Fruit fly (Drosophila melanogaster) whole organism, embryonic: ENCODE results near the gene NdufV3.

ENCODE experiments used
- CG10267 ChIP-seq: fragments of 200-800 bp; sonication (Bioruptor generic); optimal IDR thresholded peaks from 2 replicates; lab custom pipeline; 2018; ENCODE audit warnings: missing biosample characterization, mild to moderate bottlenecking, missing genetic modification characterization, moderate library complexity
- CG10543 ChIP-seq: fragments of 200-800 bp; sonication (Bioruptor generic); optimal IDR thresholded peaks from 3 replicates; lab custom pipeline; 2017; ENCODE audit warnings: missing biosample characterization, mild to moderate bottlenecking, missing genetic modification characterization, moderate library complexity
- CG11456 ChIP-seq: fragments of 200-800 bp; sonication (Bioruptor generic); IDR thresholded peaks from 3 replicates; pipeline ENCODE4 v1.3.6; 2022; ENCODE audit warnings: missing biosample characterization, missing genetic modification characterization
- CG13296 ChIP-seq: fragments of 200-800 bp; sonication (Bioruptor generic); optimal IDR thresholded peaks from 3 replicates; lab custom pipeline; 2018; ENCODE audit warnings: missing biosample characterization, mild to moderate bottlenecking, missing genetic modification characterization
- CG13894 ChIP-seq: fragments of 200-800 bp; sonication (Bioruptor generic); optimal IDR thresholded peaks from 3 replicates; lab custom pipeline; 2018; ENCODE audit warnings: missing biosample characterization, mild to moderate bottlenecking, missing genetic modification characterization, moderate library complexity
- CG14667 ChIP-seq: fragments of 200-800 bp; sonication (Bioruptor generic); IDR thresholded peaks from 2 replicates; pipeline ENCODE4 v1.3.6; 2022; ENCODE audit warnings: missing biosample characterization, missing genetic modification characterization
- CG30020 ChIP-seq: fragments of 200-800 bp; optimal IDR thresholded peaks from 2 replicates; lab custom pipeline; 2019; ENCODE audit warnings: missing biosample characterization, mild to moderate bottlenecking, missing genetic modification characterization, moderate library complexity
- CG31224 ChIP-seq: fragments of 200-800 bp; sonication (Bioruptor generic); IDR thresholded peaks from 2 replicates; pipeline ENCODE4 v1.3.6; 2022; ENCODE audit warnings: missing biosample characterization, missing genetic modification characterization
- CG31365 ChIP-seq: fragments of 200-800 bp; sonication (Bioruptor generic); optimal IDR thresholded peaks from 2 replicates; lab custom pipeline; 2018; ENCODE audit warnings: missing biosample characterization, mild to moderate bottlenecking, missing genetic modification characterization
- CG31441 ChIP-seq: fragments of 200-800 bp; sonication (Bioruptor generic); IDR thresholded peaks from 2 replicates; pipeline ENCODE4 v1.3.6; 2022; ENCODE audit warnings: missing biosample characterization, missing genetic modification characterization
- CG32772 ChIP-seq: fragments of 200-800 bp; sonication (Bioruptor generic); IDR thresholded peaks from 2 replicates; pipeline ENCODE4 v1.3.6; 2022; ENCODE audit warnings: missing biosample characterization, missing genetic modification characterization
- CG4404 ChIP-seq: fragments of 200-800 bp; sonication (Bioruptor generic); IDR thresholded peaks from 2 replicates; pipeline ENCODE4 v1.3.6; 2022; ENCODE audit warnings: missing biosample characterization, missing genetic modification characterization
- CG4617 ChIP-seq: fragments of 200-800 bp; sonication (Bioruptor generic); optimal IDR thresholded peaks from 3 replicates; lab custom pipeline; 2016; ENCODE audit warnings: missing biosample characterization, missing genetic modification characterization, borderline replicate concordance
- CG4730 ChIP-seq: fragments of 200-800 bp; sonication (Bioruptor generic); IDR thresholded peaks from 2 replicates; pipeline ENCODE4 v1.3.6; 2022; ENCODE audit warnings: missing biosample characterization, missing genetic modification characterization
- CG7357 ChIP-seq: fragments of 200-800 bp; sonication (Bioruptor generic); IDR thresholded peaks from 3 replicates; pipeline ENCODE4 v1.3.6; 2022; ENCODE audit warnings: missing biosample characterization, missing genetic modification characterization
- CG7372 ChIP-seq: fragments of 200-800 bp; sonication (Bioruptor generic); IDR thresholded peaks from 2 replicates; pipeline ENCODE4 v1.3.6; 2022; ENCODE audit warnings: missing biosample characterization, missing genetic modification characterization
- CG7745 ChIP-seq: fragments of 200-800 bp; sonication (Bioruptor generic); optimal IDR thresholded peaks from 2 replicates; lab custom pipeline; 2018; ENCODE audit warnings: missing biosample characterization, mild to moderate bottlenecking, missing genetic modification characterization, moderate library complexity
- CG8089 ChIP-seq: fragments of 200-800 bp; sonication (Bioruptor generic); optimal IDR thresholded peaks from 3 replicates; lab custom pipeline; 2016; ENCODE audit warnings: missing biosample characterization, missing genetic modification characterization
- CG8290 ChIP-seq, 3 experiments: fragments of 200-800 bp; sonication (Bioruptor generic); optimal IDR thresholded peaks; 2 replicates each; lab custom pipeline; 2016 to 2019; ENCODE audit warnings: missing biosample characterization in 3 of 3, missing genetic modification characterization in 3 of 3, mild to moderate bottlenecking in 2 of 3, moderate library complexity in 1 of 3
- CG8765 ChIP-seq: fragments of 200-800 bp; sonication (Bioruptor generic); IDR thresholded peaks from 2 replicates; pipeline ENCODE4 v1.3.6; 2022; ENCODE audit warnings: missing biosample characterization, missing genetic modification characterization
- CHES-1-like ChIP-seq: fragments of 200-800 bp; sonication (Bioruptor generic); optimal IDR thresholded peaks from 2 replicates; lab custom pipeline; 2016; ENCODE audit warnings: missing biosample characterization, missing genetic modification characterization
- Camta ChIP-seq: fragments of 200-800 bp; sonication (Bioruptor generic); optimal IDR thresholded peaks from 2 replicates; lab custom pipeline; 2016; ENCODE audit warnings: missing biosample characterization, missing genetic modification characterization
- Dip3 ChIP-seq: fragments of 200-800 bp; sonication (Bioruptor generic); optimal IDR thresholded peaks from 3 replicates; lab custom pipeline; 2016; ENCODE audit warnings: missing biosample characterization, missing genetic modification characterization
- E2f1 ChIP-seq: fragments of 200-800 bp; sonication (Bioruptor generic); IDR thresholded peaks from 2 replicates; pipeline ENCODE4 v1.3.6; 2022; ENCODE audit warnings: missing biosample characterization, missing genetic modification characterization
- Fer2 ChIP-seq: fragments of 200-800 bp; sonication (Bioruptor generic); optimal IDR thresholded peaks from 2 replicates; lab custom pipeline; 2018; ENCODE audit warnings: missing biosample characterization, mild to moderate bottlenecking, missing genetic modification characterization, moderate library complexity
- HHEX ChIP-seq: fragments of 200-800 bp; sonication (Bioruptor generic); optimal IDR thresholded peaks from 3 replicates; lab custom pipeline; 2017; ENCODE audit warnings: missing biosample characterization, mild to moderate bottlenecking, missing genetic modification characterization, missing genetic modification reagents
- HmgZ ChIP-seq: fragments of 200-800 bp; sonication (Bioruptor generic); optimal IDR thresholded peaks from 2 replicates; lab custom pipeline; 2018; ENCODE audit warnings: missing biosample characterization, mild to moderate bottlenecking, missing genetic modification characterization
- Lpt ChIP-seq: fragments of >200 bp; optimal IDR thresholded peaks from 2 replicates; lab custom pipeline; 2018; ENCODE audit warnings: missing biosample characterization, missing genetic modification characterization
- MBD-R2 ChIP-seq: fragments of 200-800 bp; sonication (Bioruptor generic); IDR thresholded peaks from 2 replicates; pipeline ENCODE4 v1.3.6; 2022; ENCODE audit warnings: missing biosample characterization, missing genetic modification characterization
- NC2β ChIP-seq: fragments of 200-800 bp; sonication (Bioruptor generic); optimal IDR thresholded peaks from 2 replicates; lab custom pipeline; 2016; ENCODE audit warnings: missing biosample characterization, missing genetic modification characterization
- Nf-YB ChIP-seq: fragments of 200-800 bp; sonication (Bioruptor generic); optimal IDR thresholded peaks from 3 replicates; lab custom pipeline; 2019; ENCODE audit warnings: missing biosample characterization, mild to moderate bottlenecking, missing genetic modification characterization, moderate library complexity
- Rx ChIP-seq: fragments of 200-800 bp; sonication (Bioruptor generic); IDR thresholded peaks from 2 replicates; pipeline ENCODE4 v1.3.6; 2022; ENCODE audit warnings: missing biosample characterization, missing genetic modification characterization
- ac ChIP-seq: fragments of 200-800 bp; sonication (Bioruptor generic); optimal IDR thresholded peaks from 3 replicates; lab custom pipeline; 2017; ENCODE audit warnings: missing biosample characterization, mild to moderate bottlenecking, missing genetic modification characterization
- ara ChIP-seq: fragments of 200-800 bp; sonication (Bioruptor generic); IDR thresholded peaks from 2 replicates; pipeline ENCODE4 v1.3.6; 2022; ENCODE audit warnings: missing biosample characterization, missing genetic modification characterization
- bigmax ChIP-seq: fragments of 200-800 bp; sonication (Bioruptor generic); optimal IDR thresholded peaks from 2 replicates; lab custom pipeline; 2018; ENCODE audit warnings: missing biosample characterization, mild to moderate bottlenecking, missing genetic modification characterization
- fd102C ChIP-seq: fragments of 200-800 bp; sonication (Bioruptor generic); optimal IDR thresholded peaks from 2 replicates; lab custom pipeline; 2018; ENCODE audit warnings: missing biosample characterization, mild to moderate bottlenecking, missing genetic modification characterization, moderate library complexity
- gce ChIP-seq: fragments of 200-800 bp; sonication (Bioruptor generic); IDR thresholded peaks from 3 replicates; pipeline ENCODE4 v1.3.6; 2022; ENCODE audit warnings: missing biosample characterization, missing genetic modification characterization
- gsb-n ChIP-seq: fragments of 200-800 bp; sonication (Bioruptor generic); optimal IDR thresholded peaks from 3 replicates; lab custom pipeline; 2018; ENCODE audit warnings: missing biosample characterization, mild to moderate bottlenecking, missing genetic modification characterization
- ind ChIP-seq: fragments of 200-800 bp; sonication (Bioruptor generic); optimal IDR thresholded peaks from 3 replicates; lab custom pipeline; 2016; ENCODE audit warnings: missing biosample characterization, missing genetic modification characterization
- jumu ChIP-seq: fragments of 200-800 bp; sonication (Bioruptor generic); optimal IDR thresholded peaks from 3 replicates; lab custom pipeline; 2016; ENCODE audit warnings: missing biosample characterization, missing genetic modification characterization
- knrl ChIP-seq: fragments of 200-800 bp; sonication (Bioruptor generic); IDR thresholded peaks from 3 replicates; pipeline ENCODE4 v1.3.6; 2022; ENCODE audit warnings: missing biosample characterization, missing genetic modification characterization; ENCODE audit not compliant: partially characterized antibody
- nom ChIP-seq: fragments of 200-800 bp; sonication (Bioruptor generic); optimal IDR thresholded peaks from 2 replicates; lab custom pipeline; 2017; ENCODE audit warnings: missing biosample characterization, missing genetic modification characterization, mild to moderate bottlenecking, moderate library complexity, missing genetic modification reagents
- prd ChIP-seq, 3 experiments: fragments of >200 bp in 2 of 3; fragments of 200-800 bp in 1 of 3; sonication (Bioruptor generic) in 1 of 3; optimal IDR thresholded peaks in 2 of 3; IDR thresholded peaks in 1 of 3; 2 replicates in 2 of 3; 3 replicates in 1 of 3; pipeline versions ENCODE4 v1.3.6 to Lab custom; 2017 to 2022; ENCODE audit warnings: missing biosample characterization in 1 of 3, missing genetic modification characterization in 1 of 3
- psq ChIP-seq: fragments of 200-800 bp; sonication (Bioruptor generic); optimal IDR thresholded peaks from 2 replicates; lab custom pipeline; 2017; ENCODE audit warnings: missing biosample characterization, missing genetic modification characterization
- ro ChIP-seq: fragments of 200-800 bp; sonication (Bioruptor generic); IDR thresholded peaks from 2 replicates; pipeline ENCODE4 v1.3.6; 2022; ENCODE audit warnings: missing biosample characterization, missing genetic modification characterization
- run ChIP-seq: fragments of 200-800 bp; sonication (Bioruptor generic); optimal IDR thresholded peaks from 3 replicates; lab custom pipeline; 2018; ENCODE audit warnings: missing biosample characterization, mild to moderate bottlenecking, missing genetic modification characterization
- sc ChIP-seq, 3 experiments: fragments of >200 bp in 2 of 3; fragments of 200-800 bp in 1 of 3; sonication (Bioruptor generic) in 1 of 3; optimal IDR thresholded peaks; 2 replicates in 2 of 3; 3 replicates in 1 of 3; lab custom pipeline; 2017; ENCODE audit warnings: mild to moderate bottlenecking in 1 of 3, missing biosample characterization in 1 of 3, missing genetic modification characterization in 1 of 3, missing genetic modification reagents in 1 of 3
- so ChIP-seq: fragments of 200-800 bp; sonication (Bioruptor generic); IDR thresholded peaks from 3 replicates; pipeline ENCODE4 v1.3.6; 2022; ENCODE audit warnings: missing biosample characterization, missing genetic modification characterization
- tap ChIP-seq: fragments of 200-800 bp; optimal IDR thresholded peaks from 3 replicates; lab custom pipeline; 2019; ENCODE audit warnings: missing biosample characterization, mild to moderate bottlenecking, missing genetic modification characterization, moderate library complexity
- twi ChIP-seq: fragments of 200-800 bp; optimal IDR thresholded peaks from 2 replicates; lab custom pipeline; 2019; ENCODE audit warnings: missing biosample characterization, mild to moderate bottlenecking, missing genetic modification characterization, moderate library complexity
- zen2 ChIP-seq: fragments of 200-800 bp; sonication (Bioruptor generic); IDR thresholded peaks from 3 replicates; pipeline ENCODE4 v1.3.6; 2022; ENCODE audit warnings: missing biosample characterization, missing genetic modification characterization; ENCODE audit not compliant: partially characterized antibody

Gene NdufV3

DNA sequence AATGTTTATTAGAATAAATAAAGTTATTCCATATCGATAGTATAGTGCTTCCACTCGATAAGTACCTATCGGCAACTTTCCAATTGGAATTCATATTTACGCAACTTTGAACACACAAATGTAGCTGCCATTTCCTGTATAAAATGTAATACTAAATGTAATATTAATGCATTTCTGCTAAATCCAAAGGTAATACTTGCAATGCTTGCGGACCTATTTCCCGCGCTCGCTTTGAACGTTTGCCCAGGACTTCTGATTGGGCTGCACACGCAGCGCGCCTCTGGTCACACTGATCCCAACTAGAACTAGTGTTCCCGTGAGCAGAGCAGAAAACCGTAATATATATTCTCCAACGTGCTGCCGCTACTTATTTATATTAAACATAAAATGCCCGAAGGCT lies 19.6 kb downstream of the NdufV3 start, which contains the start of gene dlg1 (continued):
- TF ChIP-seq sc (optimal IDR thresholded peaks at IDR 0.05; lab: Kevin White, UChicago) (no peak), sc (GFP tag; optimal IDR thresholded peaks at IDR 0.05; lab: Kevin White, UChicago) (no peak), CG10543 (GFP tag; lab: Kevin White, UChicago) (no peak), ara (GFP tag; lab: Robert Waterston, UW) (no peak), CG8089 (no peak), zen2 (GFP tag; lab: Robert Waterston, UW) (peak; percentile 10; the same call in 1 of the 3 replicates), CG31224 (GFP tag; lab: Robert Waterston, UW) (no peak), HHEX (GFP tag; lab: Kevin White, UChicago) (no peak), CG8765 (GFP tag; lab: Robert Waterston, UW) (no peak), CG31365 (no peak), Fer2 (tag; lab: Kevin White, UChicago) (no peak), so (GFP tag; lab: Robert Waterston, UW) (no peak), CG13296 (GFP tag; lab: Kevin White, UChicago) (no peak), CG7745 (tag; lab: Kevin White, UChicago) (no peak), Camta (GFP tag; lab: Kevin White, UChicago) (no peak), jumu (no peak), Rx (GFP tag; lab: Robert Waterston, UW) (no peak), CG4617 (GFP tag; lab: Kevin White, UChicago) (no peak), HmgZ (tag; lab: Kevin White, UChicago) (peak; percentile 14), CG32772 (GFP tag; lab: Robert Waterston, UW) (no peak), CG4404 (GFP tag; lab: Robert Waterston, UW) (no peak), nom (GFP tag; lab: Kevin White, UChicago) (no peak), CG8290 (GFP tag; optimal IDR thresholded peaks at IDR 0.05; lab: Kevin White, UChicago) (no peak), CG8290 (tag; optimal IDR thresholded peaks at IDR 0.05; lab: Kevin White, UChicago) (no peak), gce (GFP tag; lab: Robert Waterston, UW) (no peak), Nf-YB (GFP tag; lab: Kevin White, UChicago) (no peak), CG31441 (GFP tag; lab: Robert Waterston, UW) (no peak), tap (tag; lab: Kevin White, UChicago) (no peak), MBD-R2 (GFP tag; lab: Robert Waterston, UW) (peak; percentile 56), fd102C (no peak), psq (GFP tag; lab: Kevin White, UChicago) (no peak), CG4730 (no peak), twi (no peak), gsb-n (tag; lab: Kevin White, UChicago) (no peak), E2f1 (GFP tag; lab: Robert Waterston, UW) (no peak), prd (optimal IDR thresholded peaks at IDR 0.05; lab: Kevin White, UChicago) (no peak), prd (GFP tag; IDR thresholded peaks at IDR 0.05; lab: Robert Waterston, UW) (no peak), CG13894 (tag; lab: Kevin White, UChicago) (no peak), Dip3 (no peak), CG7357 (no peak), ro (GFP tag; lab: Robert Waterston, UW) (no peak), CG7372 (GFP tag; lab: Robert Waterston, UW) (no peak), ac (no peak), CG14667 (no peak), CG10267 (tag; lab: Kevin White, UChicago) (peak; percentile 8), run (tag; lab: Kevin White, UChicago) (no peak), NC2β (GFP tag; lab: Kevin White, UChicago) (no peak), bigmax (GFP tag; lab: Kevin White, UChicago) (peak; percentile 53), Lpt (GFP tag; lab: Kevin White, UChicago) (no peak), ind (GFP tag; lab: Kevin White, UChicago) (no peak), CG30020 (tag; lab: Kevin White, UChicago) (peak; percentile 13), CG11456 (GFP tag; lab: Robert Waterston, UW) (no peak), knrl (GFP tag; lab: Robert Waterston, UW) (peak; percentile 72), CHES-1-like (GFP tag; lab: Kevin White, UChicago) (no peak)
